Fruit fly (Drosophila melanogaster): ENCODE data around the gene CG13984.

dm6 chr2L:6338367-6338975 is 29.9 kb downstream of the CG13984 start, which contains the start of the genes Pez and Cpr:
- TF ChIP-seq Snoo (tag; optimal IDR thresholded peaks at IDR 0.05) = peak; percentile 22
- no peak for TF ChIP-seq EcR (GFP tag; optimal IDR thresholded peaks at IDR 0.05)
- no peak for TF ChIP-seq CG32121 (GFP tag; IDR thresholded peaks at IDR 0.05)
- TF ChIP-seq CG4496 (GFP tag; IDR thresholded peaks at IDR 0.05) = peak; percentile 67; the same call in 2 of the 3 replicates
- no peak for TF ChIP-seq CG34367 (tag; optimal IDR thresholded peaks at IDR 0.05)
- no peak for TF ChIP-seq rn (GFP tag; IDR thresholded peaks at IDR 0.05)
- TF ChIP-seq gl (tag; optimal IDR thresholded peaks at IDR 0.05) = no peak
